Worm (Caenorhabditis elegans): ENCODE data around the gene sru-12.

ce11 chrIV:13601428-13601827 lies 18.4 kb downstream of the sru-12 start:
- TF ChIP-seq nhr-76 (tag; optimal IDR thresholded peaks at IDR 0.05): no peak
- TF ChIP-seq nhr-77 (tag; optimal IDR thresholded peaks at IDR 0.05): no peak
- no peak for TF ChIP-seq elt-1 (tag; optimal IDR thresholded peaks at IDR 0.05)
- TF ChIP-seq zag-1 (tag; optimal IDR thresholded peaks at IDR 0.05): no peak

Data from whole organism, L3 larva.